Worm (Caenorhabditis elegans) whole organism, early embryonic: ENCODE results near the gene srbc-45.

Experiments used
- B0310.2 ChIP-seq: sonication (generic microtip); optimal IDR thresholded peaks from 2 replicates; lab custom pipeline; 2016; ENCODE audit warnings: mild to moderate bottlenecking, missing genetic modification characterization, missing compliant biosample characterization
- F13C5.2 ChIP-seq: sonication (generic microtip); optimal IDR thresholded peaks from 2 replicates; lab custom pipeline; 2017; ENCODE audit warnings: mild to moderate bottlenecking, missing genetic modification characterization, inconsistent platforms, missing compliant biosample characterization
- aly-1 ChIP-seq: sonication (generic microtip); optimal IDR thresholded peaks from 2 replicates; lab custom pipeline; 2016; ENCODE audit warnings: missing genetic modification characterization, missing compliant biosample characterization
- ama-1 ChIP-seq: fragments of 150-350 bp; optimal IDR thresholded peaks from 2 replicates; lab custom pipeline; 2014
- ceh-13 ChIP-seq: fragments of 200-800 bp; sonication (Bioruptor generic); optimal IDR thresholded peaks from 2 replicates; lab custom pipeline; 2018; ENCODE audit warnings: mild to moderate bottlenecking, missing genetic modification characterization, missing compliant biosample characterization
- ceh-36 ChIP-seq: sonication (generic microtip); optimal IDR thresholded peaks from 2 replicates; lab custom pipeline; 2016; ENCODE audit warnings: missing genetic modification characterization, inconsistent platforms, missing compliant biosample characterization
- ets-7 ChIP-seq: sonication (generic microtip); optimal IDR thresholded peaks from 2 replicates; lab custom pipeline; 2016; ENCODE audit warnings: missing genotype, missing genetic modification characterization, missing compliant biosample characterization
- flt-1 ChIP-seq: fragments of 200-800 bp; sonication (Bioruptor generic); IDR thresholded peaks from 2 replicates; pipeline ENCODE4 v1.3.6; 2022; ENCODE audit warnings: missing genetic modification characterization, missing compliant biosample characterization
- hmbx-1 ChIP-seq: sonication (generic microtip); optimal IDR thresholded peaks from 2 replicates; lab custom pipeline; 2016; ENCODE audit warnings: mild to moderate bottlenecking, missing genetic modification characterization, missing compliant biosample characterization
- hmg-4 ChIP-seq: fragments of 200-800 bp; sonication (Bioruptor generic); optimal IDR thresholded peaks from 2 replicates; lab custom pipeline; 2018; ENCODE audit warnings: mild to moderate bottlenecking, missing genetic modification characterization, missing compliant biosample characterization
- hnd-1 ChIP-seq: sonication (generic microtip); optimal IDR thresholded peaks from 2 replicates; lab custom pipeline; 2016; ENCODE audit warnings: missing genetic modification characterization, missing compliant biosample characterization
- pes-1 ChIP-seq: fragments of 200-800 bp; sonication (Bioruptor generic); IDR thresholded peaks from 2 replicates; pipeline ENCODE4 v1.3.6; 2022; ENCODE audit warnings: missing genetic modification reagents, missing genetic modification characterization, missing compliant biosample characterization
- scrt-1 ChIP-seq: fragments of 200-800 bp; sonication (Bioruptor generic); IDR thresholded peaks from 2 replicates; pipeline ENCODE4 v1.3.6; 2022; ENCODE audit warnings: missing genetic modification characterization, missing compliant biosample characterization
- sea-1 ChIP-seq: fragments of 200-800 bp; sonication (Bioruptor generic); conservative IDR thresholded peaks from 2 replicates; pipeline ENCODE4 v1.3.6; 2022; ENCODE audit warnings: missing genetic modification characterization, missing compliant biosample characterization
- tbx-11 ChIP-seq: fragments of 200-800 bp; sonication (Bioruptor generic); IDR thresholded peaks from 2 replicates; pipeline ENCODE4 v1.3.6; 2022; ENCODE audit warnings: missing genetic modification characterization, missing compliant biosample characterization
- tbx-37 ChIP-seq: fragments of 200-800 bp; sonication (Bioruptor generic); conservative IDR thresholded peaks from 2 replicates; pipeline ENCODE4 v1.3.6; 2022; ENCODE audit warnings: missing genetic modification reagents, missing genetic modification characterization, missing compliant biosample characterization
- tra-4 ChIP-seq: sonication (generic microtip); optimal IDR thresholded peaks from 2 replicates; lab custom pipeline; 2017; ENCODE audit warnings: missing genetic modification characterization, missing compliant biosample characterization

srbc-45 gene

DNA sequence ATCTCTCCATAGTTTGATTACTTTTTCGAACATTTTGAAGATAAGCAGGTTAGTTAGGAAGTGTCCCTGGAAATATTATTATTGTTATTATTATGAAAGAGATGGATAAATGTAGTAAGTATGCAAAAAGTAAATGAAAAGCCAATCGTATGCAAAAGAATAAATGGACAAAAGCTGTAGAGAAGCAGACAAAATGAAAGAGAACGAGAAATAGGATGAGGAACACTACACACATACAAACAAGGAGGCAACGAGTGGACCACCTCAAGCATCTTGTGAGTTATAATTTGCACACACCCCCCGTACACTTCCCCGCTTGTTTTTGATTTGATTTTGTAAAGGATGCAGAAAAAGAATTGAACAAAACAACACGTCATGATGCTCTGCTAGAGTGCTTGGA, 7.8 kb downstream of the srbc-45 start, which contains the start of gene ZC443.2:
Gene ZC443.2, minus strand, starts transcription at position 67 of the 400 bp plus-strand sequence.
- TF ChIP-seq aly-1 (tag; lab: Kevin White, UChicago) (no peak), hmbx-1 (tag; lab: Kevin White, UChicago) (no peak), hmg-4 (GFP tag; lab: Kevin White, UChicago) (no peak), ama-1 (lab: Kevin White, UChicago) (no peak), flt-1 (no peak), F13C5.2 (tag; lab: Kevin White, UChicago) (no peak), ets-7 (no peak), pes-1 (GFP tag; lab: Robert Waterston, UW) (no peak), sea-1 (GFP tag; lab: Robert Waterston, UW) (no peak), scrt-1 (GFP tag; lab: Robert Waterston, UW) (no peak), tbx-37 (GFP tag; lab: Robert Waterston, UW) (no peak), tbx-11 (no peak), ceh-13 (GFP tag; lab: Kevin White, UChicago) (no peak)

DNA sequence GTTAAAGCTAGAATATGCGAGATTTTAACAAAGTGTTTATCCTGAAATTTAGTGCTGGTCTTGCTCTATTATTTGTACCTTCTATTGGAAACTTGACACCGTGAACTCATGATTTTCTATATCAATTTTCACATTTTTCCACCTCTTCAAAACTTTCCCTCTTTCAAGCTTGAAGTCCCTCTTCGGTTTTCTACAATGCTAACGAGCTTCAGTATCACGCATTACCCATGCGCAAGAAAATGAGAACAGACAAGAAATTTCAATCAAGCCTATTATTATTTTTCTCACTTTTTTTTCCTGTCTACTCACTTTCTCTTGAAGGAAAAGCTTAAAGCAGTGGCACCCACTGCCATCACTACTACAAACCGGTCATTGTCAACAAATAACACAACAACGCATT, 8.4 kb downstream of the srbc-45 start:
- TF ChIP-seq ceh-13 (GFP tag; lab: Kevin White, UChicago) (no peak), sea-1 (GFP tag; lab: Robert Waterston, UW) (no peak), hmbx-1 (tag; lab: Kevin White, UChicago) (no peak), hmg-4 (GFP tag; lab: Kevin White, UChicago) (no peak), ceh-36 (no peak)

DNA sequence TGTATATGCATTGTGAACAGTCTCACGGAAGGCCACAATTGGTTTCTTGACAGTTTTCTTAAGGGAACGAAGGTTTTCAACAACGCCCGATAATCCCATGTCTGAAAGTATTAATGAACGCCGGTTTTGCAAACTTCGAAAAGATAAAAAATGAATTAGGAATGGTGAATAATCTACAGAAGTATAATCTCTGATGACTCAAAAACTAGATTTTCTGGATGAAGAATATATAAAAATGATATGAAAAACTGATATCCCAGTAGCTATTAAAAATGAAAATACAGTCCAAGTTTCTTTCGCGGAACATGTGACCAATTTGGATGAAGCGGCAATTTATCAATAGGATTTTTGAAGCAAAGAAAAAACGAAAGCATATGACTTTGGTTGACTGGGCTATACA, 10.6 kb downstream of the srbc-45 start, which contains the start of gene ZC443.3:
Gene ZC443.3, minus strand, starts transcription at position 101 of the 400 bp plus-strand sequence.
- TF ChIP-seq ama-1 (lab: Kevin White, UChicago) (no peak), pes-1 (GFP tag; lab: Robert Waterston, UW) (no peak), ceh-36 (no peak), tbx-37 (GFP tag; lab: Robert Waterston, UW) (no peak), ets-7 (no peak), ceh-13 (GFP tag; lab: Kevin White, UChicago) (no peak), scrt-1 (GFP tag; lab: Robert Waterston, UW) (no peak), hmg-4 (GFP tag; lab: Kevin White, UChicago) (no peak), aly-1 (tag; lab: Kevin White, UChicago) (no peak), tbx-11 (no peak), tra-4 (tag; lab: Kevin White, UChicago) (no peak), hmbx-1 (tag; lab: Kevin White, UChicago) (no peak), B0310.2 (tag; lab: Kevin White, UChicago) (no peak), sea-1 (GFP tag; lab: Robert Waterston, UW) (no peak), hnd-1 (tag; lab: Kevin White, UChicago) (no peak), flt-1 (no peak), F13C5.2 (tag; lab: Kevin White, UChicago) (no peak)

DNA sequence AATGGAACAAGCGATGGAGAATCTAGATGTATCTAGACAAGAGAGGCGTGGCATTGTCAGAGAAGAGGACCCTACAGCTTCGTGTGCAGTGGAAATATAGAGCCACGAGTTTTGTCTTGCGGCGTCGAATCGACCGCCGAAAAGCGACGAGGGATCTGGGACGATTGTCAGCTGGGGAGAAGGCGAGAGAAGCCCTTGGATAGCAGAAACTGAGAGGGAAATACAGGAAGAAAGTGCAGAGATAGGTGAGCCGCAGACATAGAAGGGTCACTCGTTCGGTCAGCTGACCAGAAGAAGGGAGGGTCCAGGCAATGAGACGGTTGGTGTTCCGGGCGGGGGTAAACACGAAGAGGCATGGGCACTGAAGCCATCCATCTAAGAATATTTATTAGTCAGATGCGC, 11.1 kb downstream of the srbc-45 start:
- TF ChIP-seq ceh-36 = no peak
- no peak for TF ChIP-seq ama-1 (lab: Kevin White, UChicago)
- TF ChIP-seq hnd-1 (tag; lab: Kevin White, UChicago) = no peak
- no peak for TF ChIP-seq ceh-13 (GFP tag; lab: Kevin White, UChicago)
- TF ChIP-seq aly-1 (tag; lab: Kevin White, UChicago) = peak; percentile 10
- peak; percentile 52 for TF ChIP-seq hmg-4 (GFP tag; lab: Kevin White, UChicago)
- peak; percentile 2 for TF ChIP-seq F13C5.2 (tag; lab: Kevin White, UChicago)
- no peak for TF ChIP-seq scrt-1 (GFP tag; lab: Robert Waterston, UW)
- no peak for TF ChIP-seq flt-1

DNA sequence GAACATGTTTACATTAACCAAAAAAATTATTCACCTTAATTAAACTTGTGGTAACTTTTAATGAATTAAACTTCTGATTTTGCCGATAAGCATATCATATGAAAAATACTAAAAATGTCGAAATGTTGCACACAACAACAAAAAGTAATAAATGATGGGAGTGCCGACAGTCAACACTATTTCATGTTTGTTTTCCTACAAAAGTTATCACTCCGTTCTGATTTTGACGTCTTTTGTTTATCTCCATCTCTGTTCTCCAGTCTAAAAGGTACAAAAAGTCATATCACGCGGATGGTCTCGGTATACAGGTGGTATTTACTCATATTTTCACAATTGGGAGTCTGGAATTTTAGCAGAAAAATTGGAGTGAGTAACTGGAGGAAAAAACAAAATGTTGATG, 12.0 kb downstream of the srbc-45 start:
- no peak for TF ChIP-seq tra-4 (tag; lab: Kevin White, UChicago)
- TF ChIP-seq flt-1 = no peak
- TF ChIP-seq ceh-36 = no peak
- no peak for TF ChIP-seq sea-1 (GFP tag; lab: Robert Waterston, UW)
- no peak for TF ChIP-seq B0310.2 (tag; lab: Kevin White, UChicago)

DNA sequence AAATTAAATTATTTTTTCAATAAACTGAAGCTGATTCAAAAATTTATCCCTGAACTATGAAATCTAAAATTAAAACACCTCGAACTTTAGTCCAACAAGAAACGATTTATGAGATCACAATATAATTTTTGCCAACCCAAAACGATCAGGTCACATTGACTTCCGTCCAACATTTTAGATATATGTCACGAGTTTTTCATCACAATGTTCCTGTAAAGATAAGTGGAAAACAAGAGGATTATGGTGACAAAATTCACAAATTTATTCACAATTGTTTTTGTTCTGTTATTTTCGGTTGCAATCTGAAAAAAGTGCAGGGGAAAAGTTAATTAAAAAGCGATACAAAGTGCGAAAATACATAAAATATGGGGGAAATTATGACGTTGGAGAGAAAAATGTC, 13.3 kb downstream of the srbc-45 start:
- TF ChIP-seq aly-1 (tag; lab: Kevin White, UChicago) (no peak), hmg-4 (GFP tag; lab: Kevin White, UChicago) (no peak), F13C5.2 (tag; lab: Kevin White, UChicago) (no peak), ceh-13 (GFP tag; lab: Kevin White, UChicago) (no peak), ama-1 (lab: Kevin White, UChicago) (no peak), flt-1 (no peak), tbx-11 (no peak), scrt-1 (GFP tag; lab: Robert Waterston, UW) (no peak), ceh-36 (no peak), tbx-37 (GFP tag; lab: Robert Waterston, UW) (no peak), ets-7 (no peak), hnd-1 (tag; lab: Kevin White, UChicago) (no peak), B0310.2 (tag; lab: Kevin White, UChicago) (no peak), tra-4 (tag; lab: Kevin White, UChicago) (no peak), sea-1 (GFP tag; lab: Robert Waterston, UW) (no peak), hmbx-1 (tag; lab: Kevin White, UChicago) (no peak), pes-1 (GFP tag; lab: Robert Waterston, UW) (no peak)

DNA sequence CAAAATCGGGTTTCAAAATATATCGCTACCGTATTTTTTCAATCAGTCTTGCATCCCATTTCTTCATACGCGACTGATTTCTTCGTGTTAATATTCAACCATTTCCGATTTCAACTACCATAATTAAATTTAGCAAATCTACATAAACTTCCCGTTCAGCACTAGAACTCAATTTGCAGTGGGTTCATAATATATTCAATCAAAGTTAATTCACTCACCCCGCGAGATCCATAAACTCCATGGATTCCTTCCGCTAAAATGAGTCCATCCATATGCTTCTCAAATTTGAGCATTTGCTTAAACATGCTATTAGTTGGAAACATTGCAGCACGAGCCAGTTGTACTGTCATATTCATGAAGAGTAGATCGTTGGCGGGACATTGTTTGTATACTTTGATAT, 15.1 kb downstream of the srbc-45 start:
- no peak for TF ChIP-seq ets-7
- TF ChIP-seq tbx-37 (GFP tag; lab: Robert Waterston, UW) = no peak
- no peak for TF ChIP-seq sea-1 (GFP tag; lab: Robert Waterston, UW)
- TF ChIP-seq flt-1 = no peak
- TF ChIP-seq hmg-4 (GFP tag; lab: Kevin White, UChicago) = no peak
- no peak for TF ChIP-seq ceh-13 (GFP tag; lab: Kevin White, UChicago)
- TF ChIP-seq ama-1 (lab: Kevin White, UChicago) = no peak
- no peak for TF ChIP-seq F13C5.2 (tag; lab: Kevin White, UChicago)
- TF ChIP-seq scrt-1 (GFP tag; lab: Robert Waterston, UW) = no peak
- no peak for TF ChIP-seq tra-4 (tag; lab: Kevin White, UChicago)
- no peak for TF ChIP-seq tbx-11
- no peak for TF ChIP-seq B0310.2 (tag; lab: Kevin White, UChicago)
- no peak for TF ChIP-seq hnd-1 (tag; lab: Kevin White, UChicago)
- TF ChIP-seq ceh-36 = no peak
- TF ChIP-seq pes-1 (GFP tag; lab: Robert Waterston, UW) = no peak
- no peak for TF ChIP-seq hmbx-1 (tag; lab: Kevin White, UChicago)
- no peak for TF ChIP-seq aly-1 (tag; lab: Kevin White, UChicago)
